Fruit fly (Drosophila melanogaster) whole organism, embryonic: ENCODE results near the gene CG4364.
A peak's percentile ranks its signal among the peaks of the same experiment; 100 is the strongest.

Experiments
- Aef1 ChIP-seq: fragments of 200-800 bp; sonication (Bioruptor generic); IDR thresholded peaks from 3 replicates; pipeline ENCODE4 v1.3.6; 2022; ENCODE audit warnings: missing biosample characterization, missing genetic modification characterization
- B-H1 ChIP-seq: fragments of 200-800 bp; sonication (Bioruptor generic); IDR thresholded peaks from 3 replicates; pipeline ENCODE4 v1.3.6; 2022; ENCODE audit warnings: missing biosample characterization, missing genetic modification characterization
- Bdp1 ChIP-seq: fragments of 200-800 bp; sonication (Bioruptor generic); optimal IDR thresholded peaks from 3 replicates; lab custom pipeline; 2016; ENCODE audit warnings: missing biosample characterization, missing genetic modification characterization
- BtbVII ChIP-seq: fragments of 200-800 bp; sonication (Bioruptor generic); optimal IDR thresholded peaks from 3 replicates; lab custom pipeline; 2017; ENCODE audit warnings: missing biosample characterization, mild to moderate bottlenecking, missing genetic modification characterization
- CG10209 ChIP-seq: fragments of 200-800 bp; sonication (Bioruptor generic); optimal IDR thresholded peaks from 3 replicates; lab custom pipeline; 2017; ENCODE audit warnings: missing biosample characterization, mild to moderate bottlenecking, missing genetic modification characterization, missing genetic modification reagents
- CG12659 ChIP-seq: fragments of 200-800 bp; sonication (Bioruptor generic); optimal IDR thresholded peaks from 3 replicates; lab custom pipeline; 2017; ENCODE audit warnings: mild to moderate bottlenecking, missing biosample characterization, missing genetic modification reagents, missing genetic modification characterization
- CG14050 ChIP-seq: fragments of 200-800 bp; sonication (Bioruptor generic); IDR thresholded peaks from 3 replicates; pipeline ENCODE4 v1.3.6; 2022; ENCODE audit warnings: missing biosample characterization, missing genetic modification characterization
- CG16815 ChIP-seq: fragments of 200-800 bp; sonication (Bioruptor generic); optimal IDR thresholded peaks from 3 replicates; lab custom pipeline; 2017; ENCODE audit warnings: missing biosample characterization, mild to moderate bottlenecking, missing genetic modification characterization
- CG17328 ChIP-seq: fragments of 200-800 bp; sonication (Bioruptor generic); IDR thresholded peaks from 2 replicates; pipeline ENCODE4 v1.3.6; 2022; ENCODE audit warnings: missing biosample characterization, missing genetic modification characterization
- CG31224 ChIP-seq: fragments of 200-800 bp; sonication (Bioruptor generic); IDR thresholded peaks from 2 replicates; pipeline ENCODE4 v1.3.6; 2022; ENCODE audit warnings: missing biosample characterization, missing genetic modification characterization
- CG3281 ChIP-seq: fragments of 200-800 bp; sonication (Bioruptor generic); optimal IDR thresholded peaks from 3 replicates; lab custom pipeline; 2017; ENCODE audit warnings: missing biosample characterization, mild to moderate bottlenecking, missing genetic modification characterization
- CG4730 ChIP-seq: fragments of 200-800 bp; sonication (Bioruptor generic); IDR thresholded peaks from 2 replicates; pipeline ENCODE4 v1.3.6; 2022; ENCODE audit warnings: missing biosample characterization, missing genetic modification characterization
- CG7372 ChIP-seq: fragments of 200-800 bp; sonication (Bioruptor generic); IDR thresholded peaks from 2 replicates; pipeline ENCODE4 v1.3.6; 2022; ENCODE audit warnings: missing biosample characterization, missing genetic modification characterization
- CG7987 ChIP-seq: fragments of 200-800 bp; sonication (Bioruptor generic); optimal IDR thresholded peaks from 2 replicates; lab custom pipeline; 2018; ENCODE audit warnings: missing biosample characterization, mild to moderate bottlenecking, missing genetic modification characterization, moderate library complexity
- Chrac-16 ChIP-seq: fragments of 200-800 bp; sonication (Bioruptor generic); optimal IDR thresholded peaks from 3 replicates; lab custom pipeline; 2016; ENCODE audit warnings: missing biosample characterization, missing genetic modification characterization
- D ChIP-seq, 2 experiments: fragments of 200-800 bp in 1 of 2; fragments of >200 bp in 1 of 2; sonication (Bioruptor generic) in 1 of 2; optimal IDR thresholded peaks; 2 replicates in 1 of 2; 3 replicates in 1 of 2; lab custom pipeline; 2017; ENCODE audit warnings: mild to moderate bottlenecking in 1 of 2, missing biosample characterization in 1 of 2, missing genetic modification characterization in 1 of 2, missing genetic modification reagents in 1 of 2
- Dip2 ChIP-seq: fragments of 200-800 bp; sonication (Bioruptor generic); IDR thresholded peaks from 2 replicates; pipeline ENCODE4 v1.3.6; 2022; ENCODE audit warnings: missing biosample characterization, missing genetic modification characterization
- Ets97D ChIP-seq: fragments of 200-800 bp; sonication (Bioruptor generic); optimal IDR thresholded peaks from 3 replicates; lab custom pipeline; 2016; ENCODE audit warnings: missing biosample characterization, missing genetic modification characterization
- Fer3 ChIP-seq: fragments of 200-800 bp; sonication (Bioruptor generic); optimal IDR thresholded peaks from 2 replicates; lab custom pipeline; 2018; ENCODE audit warnings: missing biosample characterization, mild to moderate bottlenecking, missing genetic modification characterization, moderate library complexity
- GATAe ChIP-seq: fragments of 200-800 bp; sonication (Bioruptor generic); conservative IDR thresholded peaks from 2 replicates; pipeline ENCODE4 v1.3.6; 2022; ENCODE audit warnings: missing biosample characterization, missing genetic modification characterization
- HmgD ChIP-seq: fragments of 200-800 bp; sonication (Bioruptor generic); optimal IDR thresholded peaks from 3 replicates; lab custom pipeline; 2016; ENCODE audit warnings: missing biosample characterization, missing genetic modification characterization
- HmgZ ChIP-seq: fragments of 200-800 bp; sonication (Bioruptor generic); optimal IDR thresholded peaks from 2 replicates; lab custom pipeline; 2018; ENCODE audit warnings: missing biosample characterization, mild to moderate bottlenecking, missing genetic modification characterization
- MTF-1 ChIP-seq: fragments of 200-800 bp; sonication (Bioruptor generic); optimal IDR thresholded peaks from 2 replicates; lab custom pipeline; 2018; ENCODE audit warnings: missing biosample characterization, mild to moderate bottlenecking, missing genetic modification characterization, borderline replicate concordance
- Mes4 ChIP-seq: fragments of 200-800 bp; sonication (Bioruptor generic); optimal IDR thresholded peaks from 2 replicates; lab custom pipeline; 2016; ENCODE audit warnings: missing biosample characterization, missing genetic modification characterization
- Opbp ChIP-seq: fragments of 200-800 bp; sonication (Bioruptor generic); IDR thresholded peaks from 3 replicates; pipeline ENCODE4 v1.3.6; 2022; ENCODE audit warnings: missing biosample characterization, missing genetic modification characterization; ENCODE audit not compliant: partially characterized antibody
- Pdp1 ChIP-seq, 2 experiments: fragments of 200-800 bp; sonication (Bioruptor generic); optimal IDR thresholded peaks; 3 replicates each; lab custom pipeline; 2016; ENCODE audit warnings: missing biosample characterization in 2 of 2, missing genetic modification characterization in 2 of 2, mild to moderate bottlenecking in 1 of 2, moderate library complexity in 1 of 2
- Rfx ChIP-seq: fragments of 200-800 bp; sonication (Bioruptor generic); IDR thresholded peaks from 2 replicates; pipeline ENCODE4 v1.3.6; 2022; ENCODE audit warnings: missing biosample characterization, missing genetic modification characterization
- Taf1 ChIP-seq: fragments of 200-800 bp; sonication (Bioruptor generic); IDR thresholded peaks from 2 replicates; pipeline ENCODE4 v1.3.6; 2022; ENCODE audit warnings: missing biosample characterization, missing genetic modification characterization
- ash1 ChIP-seq: fragments of 200-800 bp; sonication (Bioruptor generic); optimal IDR thresholded peaks from 2 replicates; lab custom pipeline; 2018; ENCODE audit warnings: missing biosample characterization, mild to moderate bottlenecking, missing genetic modification characterization
- btn ChIP-seq: fragments of 200-800 bp; sonication (Bioruptor generic); optimal IDR thresholded peaks from 2 replicates; lab custom pipeline; 2016; ENCODE audit warnings: missing biosample characterization, missing genetic modification characterization
- cad ChIP-seq: fragments of >200 bp; optimal IDR thresholded peaks from 2 replicates; lab custom pipeline; 2017; ENCODE audit warnings: missing biosample characterization, missing genetic modification characterization
- cg ChIP-seq: fragments of 200-800 bp; sonication (Bioruptor generic); optimal IDR thresholded peaks from 3 replicates; lab custom pipeline; 2019; ENCODE audit warnings: missing biosample characterization, mild to moderate bottlenecking, missing genetic modification characterization, moderate library complexity
- chif ChIP-seq, 2 experiments: fragments of 200-800 bp; sonication (Bioruptor generic); optimal IDR thresholded peaks; 3 replicates each; lab custom pipeline; 2016; ENCODE audit warnings: missing biosample characterization in 2 of 2, missing genetic modification characterization in 2 of 2
- crol ChIP-seq: fragments of 200-800 bp; sonication (Bioruptor generic); IDR thresholded peaks from 2 replicates; pipeline ENCODE4 v1.3.6; 2022; ENCODE audit warnings: missing biosample characterization, missing genetic modification characterization
- dati ChIP-seq: fragments of 200-800 bp; sonication (Bioruptor generic); IDR thresholded peaks from 2 replicates; pipeline ENCODE4 v1.3.6; 2022; ENCODE audit warnings: missing biosample characterization, missing genetic modification characterization
- dysf ChIP-seq: fragments of 200-800 bp; sonication (Bioruptor generic); IDR thresholded peaks from 3 replicates; pipeline ENCODE4 v1.3.6; 2022; ENCODE audit warnings: missing biosample characterization, missing genetic modification characterization
- fd3F ChIP-seq: fragments of 200-800 bp; sonication (Bioruptor generic); optimal IDR thresholded peaks from 2 replicates; lab custom pipeline; 2018; ENCODE audit warnings: missing biosample characterization, mild to moderate bottlenecking, missing genetic modification characterization, moderate library complexity
- hb ChIP-seq: fragments of 200-800 bp; sonication (Bioruptor generic); IDR thresholded peaks from 3 replicates; pipeline ENCODE4 v1.3.6; 2022; ENCODE audit warnings: missing biosample characterization, missing genetic modification characterization; ENCODE audit not compliant: partially characterized antibody
- jing ChIP-seq: fragments of 200-800 bp; sonication (Bioruptor generic); optimal IDR thresholded peaks from 2 replicates; lab custom pipeline; 2018; ENCODE audit warnings: missing biosample characterization, mild to moderate bottlenecking, missing genetic modification characterization
- mirr ChIP-seq: fragments of 200-800 bp; sonication (Bioruptor generic); optimal IDR thresholded peaks from 3 replicates; lab custom pipeline; 2018; ENCODE audit warnings: missing biosample characterization, mild to moderate bottlenecking, missing genetic modification characterization
- nerfin-1 ChIP-seq: fragments of 200-800 bp; sonication (Bioruptor generic); optimal IDR thresholded peaks from 3 replicates; lab custom pipeline; 2019; ENCODE audit warnings: missing biosample characterization, mild to moderate bottlenecking, missing genetic modification characterization, moderate library complexity
- nom ChIP-seq: fragments of 200-800 bp; sonication (Bioruptor generic); optimal IDR thresholded peaks from 2 replicates; lab custom pipeline; 2017; ENCODE audit warnings: missing biosample characterization, missing genetic modification characterization, mild to moderate bottlenecking, moderate library complexity, missing genetic modification reagents
- p53 ChIP-seq: fragments of 200-800 bp; sonication (Bioruptor generic); optimal IDR thresholded peaks from 2 replicates; lab custom pipeline; 2016; ENCODE audit warnings: missing biosample characterization, missing genetic modification characterization
- pum ChIP-seq: fragments of 200-800 bp; sonication (Bioruptor generic); optimal IDR thresholded peaks from 2 replicates; lab custom pipeline; 2016; ENCODE audit warnings: missing biosample characterization, missing genetic modification characterization
- scrt ChIP-seq: fragments of 200-800 bp; sonication (Bioruptor generic); optimal IDR thresholded peaks from 2 replicates; lab custom pipeline; 2018; ENCODE audit warnings: missing biosample characterization, mild to moderate bottlenecking, missing genetic modification characterization, moderate library complexity
- seq ChIP-seq: fragments of 200-800 bp; sonication (Bioruptor generic); IDR thresholded peaks from 2 replicates; pipeline ENCODE4 v1.3.6; 2022; ENCODE audit warnings: missing biosample characterization, missing genetic modification characterization
- slou ChIP-seq: fragments of 200-800 bp; sonication (Bioruptor generic); optimal IDR thresholded peaks from 3 replicates; lab custom pipeline; 2016; ENCODE audit warnings: missing biosample characterization, missing genetic modification characterization
- stc ChIP-seq: fragments of 200-800 bp; sonication (Bioruptor generic); IDR thresholded peaks from 2 replicates; pipeline ENCODE4 v1.3.6; 2022; ENCODE audit warnings: missing biosample characterization, missing genetic modification characterization
- trem ChIP-seq: fragments of 200-800 bp; optimal IDR thresholded peaks from 3 replicates; lab custom pipeline; 2019; ENCODE audit warnings: missing biosample characterization, mild to moderate bottlenecking, missing genetic modification characterization, moderate library complexity
- z ChIP-seq: fragments of 200-800 bp; sonication (Bioruptor generic); IDR thresholded peaks from 3 replicates; pipeline ENCODE4 v1.3.6; 2022; ENCODE audit warnings: missing biosample characterization, missing genetic modification characterization
- zfh2 ChIP-seq: fragments of 200-800 bp; sonication (Bioruptor generic); optimal IDR thresholded peaks from 2 replicates; lab custom pipeline; 2016; ENCODE audit warnings: missing biosample characterization, missing genetic modification characterization

The CG4364 gene

DNA sequence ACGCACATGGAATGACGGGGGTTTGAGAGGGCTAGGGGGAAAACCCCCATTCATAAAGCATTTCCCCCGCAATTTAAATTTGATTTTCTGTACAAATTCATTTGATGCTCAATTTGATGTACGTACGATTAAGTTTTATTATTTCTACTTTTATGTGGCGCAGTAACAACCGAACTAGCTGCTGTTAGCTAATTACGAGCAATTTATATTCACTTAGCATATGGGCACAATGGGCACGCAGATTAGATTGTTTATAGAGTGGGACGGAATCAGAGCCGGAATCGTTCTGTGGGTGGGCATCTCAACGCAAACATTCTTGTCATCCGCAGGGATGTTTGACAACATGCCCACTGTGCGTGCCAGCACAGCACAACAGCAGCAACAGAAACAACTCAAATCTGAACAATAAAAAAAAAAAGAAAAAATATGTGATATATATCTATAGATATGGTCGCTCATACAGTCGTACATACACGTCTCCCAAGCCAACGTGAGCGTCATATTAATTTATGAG lies 40.1 kb downstream of the CG4364 start (continued):
- TF ChIP-seq CG10209 (GFP tag; lab: Kevin White, UChicago) (no peak), p53 (GFP tag; lab: Kevin White, UChicago) (no peak), trem (tag; lab: Kevin White, UChicago) (no peak), slou (GFP tag; lab: Kevin White, UChicago) (no peak), B-H1 (GFP tag; lab: Robert Waterston, UW) (no peak), GATAe (no peak), hb (GFP tag; lab: Robert Waterston, UW) (no peak), CG12659 (no peak), chif (GFP tag; optimal IDR thresholded peaks at IDR 0.05; lab: Kevin White, UChicago) (no peak), mirr (GFP tag; lab: Kevin White, UChicago) (peak; percentile 41), BtbVII (GFP tag; lab: Kevin White, UChicago) (peak; percentile 16), Bdp1 (GFP tag; lab: Kevin White, UChicago) (no peak), Chrac-16 (GFP tag; lab: Kevin White, UChicago) (no peak), zfh2 (no peak), CG3281 (GFP tag; lab: Kevin White, UChicago) (peak; percentile 23), fd3F (GFP tag; lab: Kevin White, UChicago) (no peak), CG14050 (GFP tag; lab: Robert Waterston, UW) (no peak), CG4730 (GFP tag; lab: Robert Waterston, UW) (no peak), stc (no peak), Taf1 (GFP tag; lab: Robert Waterston, UW) (no peak), Fer3 (peak; percentile 0), HmgZ (tag; lab: Kevin White, UChicago) (no peak), CG31224 (GFP tag; lab: Robert Waterston, UW) (no peak), z (GFP tag; lab: Robert Waterston, UW) (0 out of 3 replicates have a peak, but pooled peaks have one; percentile 44), crol (0 out of 2 replicates have a peak, but pooled peaks have one; percentile 37), scrt (GFP tag; lab: Kevin White, UChicago) (no peak), Pdp1 (GFP tag; optimal IDR thresholded peaks at IDR 0.05; lab: Kevin White, UChicago) (peak in 1 of 2 experiments; percentile 75), jing (no peak), cad (no peak), Aef1 (no peak), Opbp (GFP tag; lab: Robert Waterston, UW) (no peak), HmgD (GFP tag; lab: Kevin White, UChicago) (no peak), seq (GFP tag; lab: Robert Waterston, UW) (no peak), Ets97D (GFP tag; lab: Kevin White, UChicago) (no peak), dati (GFP tag; lab: Robert Waterston, UW) (no peak), cg (GFP tag; lab: Kevin White, UChicago) (no peak), nerfin-1 (tag; lab: Kevin White, UChicago) (no peak), CG7372 (GFP tag; lab: Robert Waterston, UW) (no peak), ash1 (no peak), btn (no peak), CG17328 (GFP tag; lab: Robert Waterston, UW) (no peak), CG16815 (no peak), Mes4 (GFP tag; lab: Kevin White, UChicago) (no peak), D (optimal IDR thresholded peaks at IDR 0.05; lab: Kevin White, UChicago) (no peak), D (GFP tag; optimal IDR thresholded peaks at IDR 0.05; lab: Kevin White, UChicago) (no peak), nom (GFP tag; lab: Kevin White, UChicago) (no peak), Rfx (GFP tag; lab: Robert Waterston, UW) (peak; percentile 36; the same call in 1 of the 2 replicates), MTF-1 (GFP tag; lab: Kevin White, UChicago) (no peak), CG7987 (GFP tag; lab: Kevin White, UChicago) (peak; percentile 76), Dip2 (GFP tag; lab: Robert Waterston, UW) (no peak), pum (no peak), dysf (0 out of 3 replicates have a peak, but pooled peaks have one; percentile 21)
